Fruit fly (Drosophila melanogaster) whole organism, wandering third instar larva: ENCODE measurements around the gene CG3638.
A peak's percentile ranks its signal among the peaks of the same experiment; 100 is the strongest.

Experiments used
- Abd-B ChIP-seq: fragments of >200 bp; optimal IDR thresholded peaks from 2 replicates; lab custom pipeline; 2017; ENCODE audit warnings: missing biosample characterization, missing genetic modification characterization
- CG32264 ChIP-seq: fragments of 200-800 bp; sonication (Bioruptor generic); optimal IDR thresholded peaks from 2 replicates; lab custom pipeline; 2016; ENCODE audit warnings: missing biosample characterization, missing genetic modification characterization
- CG9705 ChIP-seq: fragments of 200-800 bp; sonication (Bioruptor generic); optimal IDR thresholded peaks from 2 replicates; lab custom pipeline; 2018; ENCODE audit warnings: missing biosample characterization, mild to moderate bottlenecking, missing genetic modification characterization
- CrebA ChIP-seq: fragments of 200-800 bp; sonication (Bioruptor generic); optimal IDR thresholded peaks from 2 replicates; lab custom pipeline; 2016; ENCODE audit warnings: missing biosample characterization, mild to moderate bottlenecking, missing genetic modification characterization, borderline replicate concordance
- Dfd ChIP-seq: fragments of >200 bp; optimal IDR thresholded peaks from 2 replicates; lab custom pipeline; 2017; ENCODE audit warnings: missing biosample characterization, missing genetic modification characterization
- Dif ChIP-seq: fragments of 200-275, 200-300 bp; sonication (Bioruptor generic); optimal IDR thresholded peaks from 2 replicates; lab custom pipeline; 2018; ENCODE audit warnings: missing biosample characterization, missing genetic modification characterization; ENCODE audit not compliant: partially characterized antibody
- GATAd ChIP-seq: sonication (Bioruptor generic); optimal IDR thresholded peaks from 2 replicates; lab custom pipeline; 2016; ENCODE audit warnings: missing biosample characterization, missing genetic modification characterization
- HLH106 ChIP-seq: fragments of 200-800 bp; optimal IDR thresholded peaks from 3 replicates; lab custom pipeline; 2019; ENCODE audit warnings: missing biosample characterization, mild to moderate bottlenecking, missing genetic modification characterization, moderate library complexity
- Hnf4 ChIP-seq: fragments of 200-800 bp; sonication (Bioruptor generic); optimal IDR thresholded peaks from 2 replicates; lab custom pipeline; 2016; ENCODE audit warnings: missing biosample characterization, mild to moderate bottlenecking, missing genetic modification characterization
- Hr78 ChIP-seq: fragments of >200 bp; optimal IDR thresholded peaks from 2 replicates; lab custom pipeline; 2017; ENCODE audit warnings: missing biosample characterization, missing genetic modification characterization
- Hr83 ChIP-seq: fragments of 200-300 bp; sonication (Bioruptor generic); optimal IDR thresholded peaks from 2 replicates; lab custom pipeline; 2016; ENCODE audit warnings: missing biosample characterization, mild to moderate bottlenecking, missing genetic modification characterization, moderate library complexity; ENCODE audit not compliant: poor library complexity, severe bottlenecking
- Jra ChIP-seq: sonication (Bioruptor generic); optimal IDR thresholded peaks from 2 replicates; lab custom pipeline; 2016; ENCODE audit warnings: missing biosample characterization, missing genetic modification characterization
- Mio ChIP-seq: sonication (Bioruptor generic); optimal IDR thresholded peaks from 2 replicates; lab custom pipeline; 2016; ENCODE audit warnings: missing biosample characterization, missing genetic modification characterization
- Myc ChIP-seq: fragments of >200 bp; optimal IDR thresholded peaks from 2 replicates; lab custom pipeline; 2017
- N ChIP-seq: fragments of >200 bp; optimal IDR thresholded peaks from 2 replicates; lab custom pipeline; 2018; ENCODE audit warnings: missing biosample characterization, missing external identifiers, missing genetic modification characterization
- OdsH ChIP-seq: fragments of 200-800 bp; sonication (Bioruptor generic); optimal IDR thresholded peaks from 2 replicates; lab custom pipeline; 2016; ENCODE audit warnings: missing biosample characterization, mild to moderate bottlenecking, missing genetic modification characterization
- Rel ChIP-seq, 2 experiments: fragments of 200-800 bp; sonication (Bioruptor generic) in 1 of 2; optimal IDR thresholded peaks; 2 replicates in 1 of 2; 3 replicates in 1 of 2; lab custom pipeline; 2016 to 2019; ENCODE audit warnings: mild to moderate bottlenecking in 2 of 2, missing biosample characterization in 2 of 2, missing genetic modification characterization in 2 of 2, moderate library complexity in 1 of 2
- Sp1 ChIP-seq: fragments of 200-800 bp; sonication (Bioruptor generic); optimal IDR thresholded peaks from 3 replicates; lab custom pipeline; 2019; ENCODE audit warnings: missing biosample characterization, mild to moderate bottlenecking, missing genetic modification characterization, moderate library complexity
- Vsx2 ChIP-seq: fragments of 200-300, 225-300 bp; sonication (Bioruptor generic); optimal IDR thresholded peaks from 2 replicates; lab custom pipeline; 2018; ENCODE audit warnings: missing biosample characterization, missing genetic modification characterization; ENCODE audit not compliant: partially characterized antibody
- br ChIP-seq: fragments of 200-800 bp; sonication (Bioruptor generic); optimal IDR thresholded peaks from 2 replicates; lab custom pipeline; 2016; ENCODE audit warnings: missing biosample characterization, missing genetic modification characterization
- brk ChIP-seq: fragments of 200-800 bp; sonication (Bioruptor generic); optimal IDR thresholded peaks from 2 replicates; lab custom pipeline; 2016; ENCODE audit warnings: missing biosample characterization, mild to moderate bottlenecking, missing genetic modification characterization
- dl ChIP-seq, 2 experiments: fragments of 175-275, 200-275 bp in 1 of 2; fragments of 200-275 bp in 1 of 2; sonication (Bioruptor generic); optimal IDR thresholded peaks; lab custom pipeline; 2018; ENCODE audit warnings: mild to moderate bottlenecking in 2 of 2, missing biosample characterization in 2 of 2, missing genetic modification characterization in 2 of 2, moderate library complexity in 2 of 2; ENCODE audit not compliant: partially characterized antibody in 2 of 2, insufficient read depth in 1 of 2
- dmrt93B ChIP-seq: fragments of 200-800 bp; sonication (Bioruptor generic); optimal IDR thresholded peaks from 2 replicates; lab custom pipeline; 2018; ENCODE audit warnings: missing biosample characterization, mild to moderate bottlenecking, missing genetic modification characterization
- dsf ChIP-seq: sonication (Bioruptor generic); optimal IDR thresholded peaks from 2 replicates; lab custom pipeline; 2016; ENCODE audit warnings: missing biosample characterization, missing genetic modification characterization, borderline replicate concordance
- ey ChIP-seq: fragments of 200-800 bp; sonication (Bioruptor generic); optimal IDR thresholded peaks from 2 replicates; lab custom pipeline; 2016; ENCODE audit warnings: missing biosample characterization, missing genetic modification characterization
- foxo ChIP-seq, 2 experiments: fragments of 200-800 bp; sonication (Bioruptor generic); optimal IDR thresholded peaks; 2 replicates in 1 of 2; 3 replicates in 1 of 2; lab custom pipeline; 2016 to 2017; ENCODE audit warnings: missing biosample characterization in 2 of 2, missing genetic modification characterization in 2 of 2
- fru ChIP-seq: fragments of 200-800 bp; sonication (Bioruptor generic); optimal IDR thresholded peaks from 3 replicates; lab custom pipeline; 2016; ENCODE audit warnings: missing biosample characterization, mild to moderate bottlenecking, missing genetic modification characterization
- h ChIP-seq: fragments of 200-800 bp; sonication (Bioruptor generic); optimal IDR thresholded peaks from 3 replicates; lab custom pipeline; 2016; ENCODE audit warnings: missing biosample characterization, mild to moderate bottlenecking, missing genetic modification characterization
- jim ChIP-seq: fragments of 175-275, 200-325 bp; sonication (Bioruptor generic); optimal IDR thresholded peaks from 2 replicates; lab custom pipeline; 2016; ENCODE audit warnings: missing biosample characterization, mild to moderate bottlenecking, missing genetic modification characterization
- lola ChIP-seq: fragments of >200 bp; optimal IDR thresholded peaks from 2 replicates; lab custom pipeline; 2017; ENCODE audit warnings: missing biosample characterization, missing genetic modification characterization
- pan ChIP-seq: fragments of >200 bp; optimal IDR thresholded peaks from 2 replicates; lab custom pipeline; 2017
- psq ChIP-seq: fragments of 200-800 bp; sonication (Bioruptor generic); optimal IDR thresholded peaks from 3 replicates; lab custom pipeline; 2017; ENCODE audit warnings: missing biosample characterization, mild to moderate bottlenecking, missing genetic modification characterization, moderate library complexity
- rgr ChIP-seq: fragments of 200-800 bp; sonication (Bioruptor generic); optimal IDR thresholded peaks from 3 replicates; lab custom pipeline; 2016; ENCODE audit warnings: missing biosample characterization, mild to moderate bottlenecking, missing genetic modification characterization
- sage ChIP-seq: fragments of 200-800 bp; sonication (Bioruptor generic); optimal IDR thresholded peaks from 2 replicates; lab custom pipeline; 2016; ENCODE audit warnings: missing biosample characterization, mild to moderate bottlenecking, missing genetic modification characterization
- sv ChIP-seq: fragments of 200-800 bp; sonication (Bioruptor generic); optimal IDR thresholded peaks from 3 replicates; lab custom pipeline; 2016; ENCODE audit warnings: missing biosample characterization, missing genetic modification characterization
- tai ChIP-seq: sonication (Bioruptor generic); optimal IDR thresholded peaks from 2 replicates; lab custom pipeline; 2016; ENCODE audit warnings: missing biosample characterization, missing genetic modification characterization
- usp ChIP-seq: fragments of >200 bp; optimal IDR thresholded peaks from 2 replicates; lab custom pipeline; 2017; ENCODE audit warnings: missing biosample characterization, missing genetic modification characterization
- woc ChIP-seq: sonication (Bioruptor generic); optimal IDR thresholded peaks from 2 replicates; lab custom pipeline; 2016; ENCODE audit warnings: missing biosample characterization, mild to moderate bottlenecking, missing genetic modification characterization

Gene CG3638

dm6 chrX:1277528-1277883, 41.0 kb upstream of the CG3638 start:
- TF ChIP-seq OdsH (GFP tag; lab: Kevin White, UChicago) (no peak), h (no peak), CG9705 (GFP tag; lab: Kevin White, UChicago) (no peak), fru (GFP tag; lab: Kevin White, UChicago) (no peak), lola (no peak), GATAd (GFP tag; lab: Kevin White, UChicago) (no peak), CG32264 (GFP tag; lab: Kevin White, UChicago) (no peak), brk (GFP tag; lab: Kevin White, UChicago) (no peak), Hnf4 (GFP tag; lab: Kevin White, UChicago) (no peak), HLH106 (tag; lab: Kevin White, UChicago) (no peak), sage (GFP tag; lab: Kevin White, UChicago) (no peak), N (GFP tag; lab: Kevin White, UChicago) (no peak), dl (GFP tag; optimal IDR thresholded peaks at IDR 0.05; lab: Kevin White, UChicago; ENCODE audit: insufficient read depth in 1 of 2, partially characterized antibody in 2 of 2) (no peak), br (no peak), Hr83 (no peak), psq (GFP tag; lab: Kevin White, UChicago) (no peak), usp (GFP tag; lab: Kevin White, UChicago) (no peak), Dfd (GFP tag; lab: Kevin White, UChicago) (no peak), CrebA (GFP tag; lab: Kevin White, UChicago) (no peak)
- TF ChIP-seq, all 38 proteins: peak for 0

DNA sequence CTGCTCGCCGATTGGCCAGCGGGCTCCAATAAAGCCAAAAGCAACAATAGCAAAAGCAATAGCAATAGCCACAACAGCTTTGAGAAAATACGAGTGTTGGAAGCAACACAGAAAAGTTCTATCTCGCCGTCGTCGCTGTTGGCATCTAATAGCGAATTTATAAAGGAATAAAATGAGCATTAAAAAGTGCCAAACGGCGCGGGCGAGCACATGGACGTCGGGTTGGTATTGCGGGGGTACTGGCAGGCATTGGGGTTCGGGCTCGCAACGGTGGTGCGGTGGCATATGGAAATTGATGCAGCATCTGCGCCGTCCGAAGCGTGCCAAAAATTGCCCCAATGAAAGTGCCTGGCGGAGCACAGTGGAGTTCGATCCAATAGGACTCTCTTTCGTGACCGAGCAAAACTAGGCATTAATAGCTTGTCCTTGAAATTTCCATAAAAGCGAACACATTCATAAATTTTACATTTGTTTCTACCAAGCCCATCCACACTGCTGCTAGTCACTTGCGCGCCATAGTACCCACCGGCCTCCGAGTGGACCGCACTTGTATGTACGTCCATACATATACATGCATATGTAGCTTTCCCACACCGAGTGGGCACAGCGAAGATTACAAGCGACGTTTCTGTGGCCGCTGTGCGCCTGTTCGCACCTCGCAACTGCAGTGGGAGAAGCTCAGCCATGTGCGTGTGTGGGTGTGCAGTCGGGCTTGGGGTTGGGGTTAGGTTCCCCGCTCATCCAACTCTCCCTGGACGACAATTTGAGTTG, 40.5 kb upstream of the CG3638 start:
- peak; percentile 89 for TF ChIP-seq br
- no peak for TF ChIP-seq Mio (GFP tag; lab: Kevin White, UChicago)
- TF ChIP-seq pan: no peak
- peak; percentile 79 for TF ChIP-seq CG32264 (GFP tag; lab: Kevin White, UChicago)
- TF ChIP-seq Dif (GFP tag; lab: Kevin White, UChicago): peak; percentile 41
- TF ChIP-seq OdsH (GFP tag; lab: Kevin White, UChicago): peak; percentile 91
- no peak for TF ChIP-seq Myc (lab: Kevin White, UChicago)
- TF ChIP-seq fru (GFP tag; lab: Kevin White, UChicago): peak; percentile 95
- peak; percentile 41 for TF ChIP-seq CG9705 (GFP tag; lab: Kevin White, UChicago)
- TF ChIP-seq jim (GFP tag; lab: Kevin White, UChicago): no peak
- peak; percentile 75 for TF ChIP-seq Vsx2 (GFP tag; lab: Kevin White, UChicago)
- TF ChIP-seq Abd-B: no peak
- peak; percentile 82 for TF ChIP-seq psq (GFP tag; lab: Kevin White, UChicago)
- TF ChIP-seq dl (GFP tag; optimal IDR thresholded peaks at IDR 0.05; lab: Kevin White, UChicago; ENCODE audit: insufficient read depth in 1 of 2, partially characterized antibody in 2 of 2): peak in 1 of 2 experiments; percentile 43
- no peak for TF ChIP-seq Dfd (GFP tag; lab: Kevin White, UChicago)
- TF ChIP-seq Jra (GFP tag; lab: Kevin White, UChicago): peak; percentile 65
- TF ChIP-seq dmrt93B (GFP tag; lab: Kevin White, UChicago): peak; percentile 91
- TF ChIP-seq sv (GFP tag; lab: Kevin White, UChicago): peak; percentile 79
- peak; percentile 79 for TF ChIP-seq tai
- no peak for TF ChIP-seq CrebA (GFP tag; lab: Kevin White, UChicago)
- peak; percentile 94 for TF ChIP-seq rgr (GFP tag; lab: Kevin White, UChicago)
- peak; percentile 90 for TF ChIP-seq Hnf4 (GFP tag; lab: Kevin White, UChicago)
- peak; percentile 75 for TF ChIP-seq sage (GFP tag; lab: Kevin White, UChicago)
- TF ChIP-seq HLH106 (tag; lab: Kevin White, UChicago): peak; percentile 89
- no peak for TF ChIP-seq Hr78 (GFP tag; lab: Kevin White, UChicago)
- TF ChIP-seq N (GFP tag; lab: Kevin White, UChicago): no peak
- TF ChIP-seq Rel (GFP tag; optimal IDR thresholded peaks at IDR 0.05; lab: Kevin White, UChicago): peak; percentile 68
- TF ChIP-seq Rel (tag; optimal IDR thresholded peaks at IDR 0.05; lab: Kevin White, UChicago): peak; percentile 37
- no peak for TF ChIP-seq Hr83
- TF ChIP-seq foxo (GFP tag; optimal IDR thresholded peaks at IDR 0.05; lab: Kevin White, UChicago): peak in 1 of 2 experiments; percentile 94
- TF ChIP-seq ey (GFP tag; lab: Kevin White, UChicago): peak; percentile 95
- peak; percentile 36 for TF ChIP-seq dsf
- TF ChIP-seq woc: peak; percentile 72
- TF ChIP-seq h: peak; percentile 94
- TF ChIP-seq GATAd (GFP tag; lab: Kevin White, UChicago): peak; percentile 49
- TF ChIP-seq brk (GFP tag; lab: Kevin White, UChicago): no peak
- no peak for TF ChIP-seq lola
- peak; percentile 87 for TF ChIP-seq Sp1 (GFP tag; lab: Kevin White, UChicago)
- TF ChIP-seq usp (GFP tag; lab: Kevin White, UChicago): no peak
- TF ChIP-seq, all 38 proteins: peak for 25
